Worm (Caenorhabditis elegans): ENCODE measurements around the gene fnta-1.

Gene fnta-1

ce11 chrIV:247494-247893, 7.4 kb upstream of the fnta-1 start:
- TF ChIP-seq rcor-1 (GFP tag; IDR thresholded peaks at IDR 0.05): no peak
- no peak for TF ChIP-seq lag-1 (GFP tag; IDR thresholded peaks at IDR 0.05)
- no peak for TF ChIP-seq snpc-1.3 (tag; optimal IDR thresholded peaks at IDR 0.05; ENCODE audit: insufficient read depth)
- TF ChIP-seq rpc-1 (optimal IDR thresholded peaks at IDR 0.05): no peak
- no peak for TF ChIP-seq rpc-1 (tag; optimal IDR thresholded peaks at IDR 0.05)
- TF ChIP-seq lin-40 (tag; optimal IDR thresholded peaks at IDR 0.05): peak; percentile 27
- no peak for TF ChIP-seq dpff-1 (tag; optimal IDR thresholded peaks at IDR 0.05)
- TF ChIP-seq cebp-1 (GFP tag; IDR thresholded peaks at IDR 0.05): no peak
- TF ChIP-seq cebp-1 (tag; optimal IDR thresholded peaks at IDR 0.05): no peak
- no peak for TF ChIP-seq ceh-91 (GFP tag; IDR thresholded peaks at IDR 0.05)
- no peak for TF ChIP-seq egl-44 (GFP tag; IDR thresholded peaks at IDR 0.05)
- TF ChIP-seq snpc-4 (GFP tag; optimal IDR thresholded peaks at IDR 0.05): no peak
- TF ChIP-seq snpc-4 (tag; optimal IDR thresholded peaks at IDR 0.05): no peak
- TF ChIP-seq ztf-26 (tag; optimal IDR thresholded peaks at IDR 0.05): peak; percentile 23
- TF ChIP-seq xnd-1 (tag; optimal IDR thresholded peaks at IDR 0.05): no peak
- TF ChIP-seq aptf-2 (GFP tag; conservative IDR thresholded peaks at IDR 0.05): no peak
- no peak for TF ChIP-seq ceh-100 (GFP tag; IDR thresholded peaks at IDR 0.05)
- TF ChIP-seq lsl-1 (GFP tag; optimal IDR thresholded peaks at IDR 0.05): no peak
- no peak for TF ChIP-seq madf-3 (GFP tag; IDR thresholded peaks at IDR 0.05)
- peak; percentile 41 for TF ChIP-seq somi-1 (GFP tag; optimal IDR thresholded peaks at IDR 0.05)
- TF ChIP-seq dpl-1 (GFP tag; optimal IDR thresholded peaks at IDR 0.05): no peak
- no peak for TF ChIP-seq efl-1 (GFP tag; optimal IDR thresholded peaks at IDR 0.05)
- TF ChIP-seq cebp-2 (GFP tag; IDR thresholded peaks at IDR 0.05): no peak

- TF ChIP-seq athp-1 (tag; optimal IDR thresholded peaks at IDR 0.05) (no peak), cebp-1 (GFP tag; IDR thresholded peaks at IDR 0.05) (no peak), cebp-1 (tag; optimal IDR thresholded peaks at IDR 0.05) (no peak), F49E8.2 (tag; optimal IDR thresholded peaks at IDR 0.05; ENCODE audit: insufficient read depth) (no peak), ztf-25 (GFP tag; IDR thresholded peaks at IDR 0.05) (no peak), dpl-1 (GFP tag; optimal IDR thresholded peaks at IDR 0.05) (no peak), F52B5.7 (tag; optimal IDR thresholded peaks at IDR 0.05) (no peak), cebp-2 (GFP tag; IDR thresholded peaks at IDR 0.05) (no peak), mcd-1 (GFP tag; IDR thresholded peaks at IDR 0.05) (no peak), attf-3 (GFP tag; conservative IDR thresholded peaks at IDR 0.05) (no peak)
Observed at ce11 chrIV:244843-245242, 4.7 kb upstream of the fnta-1 start, which contains the start of gene aass-1. Gene aass-1, plus strand, starts transcription at chrIV:245143.

ce11 chrIV:244278-244677, 4.2 kb upstream of the fnta-1 start:
- TF ChIP-seq F39B2.1 (GFP tag; IDR thresholded peaks at IDR 0.05) (no peak), ztf-25 (GFP tag; IDR thresholded peaks at IDR 0.05) (no peak), ztf-22 (GFP tag; optimal IDR thresholded peaks at IDR 0.05) (no peak), hrde-1 (tag; optimal IDR thresholded peaks at IDR 0.05; ENCODE audit: borderline replicate concordance) (no peak), egl-18 (GFP tag; IDR thresholded peaks at IDR 0.05) (no peak), lsl-1 (GFP tag; optimal IDR thresholded peaks at IDR 0.05) (peak; percentile 59)

- TF ChIP-seq lsl-1 (GFP tag; optimal IDR thresholded peaks at IDR 0.05): peak; percentile 48
- no peak for TF ChIP-seq let-607 (tag; optimal IDR thresholded peaks at IDR 0.05)
- TF ChIP-seq madf-3 (GFP tag; IDR thresholded peaks at IDR 0.05): no peak
- TF ChIP-seq madf-6 (GFP tag; IDR thresholded peaks at IDR 0.05): no peak
- TF ChIP-seq ztf-28 (GFP tag; IDR thresholded peaks at IDR 0.05): no peak
- no peak for TF ChIP-seq ceh-91 (GFP tag; IDR thresholded peaks at IDR 0.05)
- no peak for TF ChIP-seq mxl-1 (tag; optimal IDR thresholded peaks at IDR 0.05)
- TF ChIP-seq dox-1 (GFP tag; IDR thresholded peaks at IDR 0.05): no peak
Observed at ce11 chrIV:237350-237749, 2.8 kb downstream of the fnta-1 start, which contains the start of gene ints-13. Gene ints-13, minus strand, starts transcription at chrIV:237450.

Measured in whole organism, young adult.